Worm (Caenorhabditis elegans) whole organism, late embryonic: ENCODE measurements around the gene gcy-25.

Source experiments
- Y22D7AL.16 ChIP-seq: sonication (generic microtip); optimal IDR thresholded peaks from 2 replicates; lab custom pipeline; 2016; ENCODE audit warnings: missing genetic modification characterization, missing compliant biosample characterization
- ama-1 ChIP-seq: fragments of 150-350 bp; optimal IDR thresholded peaks from 2 replicates; lab custom pipeline; 2014
- ceh-6 ChIP-seq: fragments of 200-800 bp; sonication (Bioruptor generic); optimal IDR thresholded peaks from 2 replicates; lab custom pipeline; 2018; ENCODE audit warnings: mild to moderate bottlenecking, missing genetic modification characterization, missing compliant biosample characterization
- sox-4 ChIP-seq: sonication (generic microtip); optimal IDR thresholded peaks from 2 replicates; lab custom pipeline; 2017; ENCODE audit warnings: mild to moderate bottlenecking, missing genetic modification characterization, inconsistent platforms, missing compliant biosample characterization

DNA sequence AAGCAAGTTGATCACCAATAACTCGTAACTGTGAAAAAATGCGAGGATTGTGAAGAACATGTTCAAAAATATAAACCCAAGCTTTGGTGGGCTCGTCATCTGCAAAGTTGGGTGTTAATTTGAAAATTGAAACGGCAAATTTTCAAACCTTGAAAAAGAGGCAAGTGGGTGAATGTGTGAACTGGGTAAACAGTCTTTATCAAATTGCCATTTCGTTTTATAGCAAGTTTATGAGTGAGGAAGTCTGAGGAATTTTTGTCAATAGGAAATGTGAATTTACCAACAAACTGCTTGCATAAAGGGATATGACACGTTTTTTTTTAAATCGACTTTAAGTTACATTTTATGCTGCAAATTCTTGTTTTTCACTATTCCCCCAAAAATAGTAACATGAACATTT, 26.2 kb upstream of the gcy-25 start, which contains the start of gene Y105C5A.1270:
- TF ChIP-seq ceh-6 (GFP tag; lab: Kevin White, UChicago) = no peak
- TF ChIP-seq ama-1 = no peak
- no peak for TF ChIP-seq sox-4 (tag; lab: Kevin White, UChicago)
- no peak for TF ChIP-seq Y22D7AL.16
